Fruit fly (Drosophila melanogaster) Kc167 (cell line): ENCODE measurements around the gene Or74a.

ENCODE experiments used
- Myc ChIP-seq: fragments of >200 bp; optimal IDR thresholded peaks from 2 replicates; lab custom pipeline; 2017; ENCODE audit warnings: missing external identifiers
- Sin3A ChIP-seq: fragments of >200 bp; optimal IDR thresholded peaks from 2 replicates; lab custom pipeline; 2018; ENCODE audit warnings: missing external identifiers
- h ChIP-seq: fragments of >200 bp; optimal IDR thresholded peaks from 3 replicates; lab custom pipeline; 2018; ENCODE audit warnings: missing external identifiers
- insv ChIP-seq: fragments of >200 bp; optimal IDR thresholded peaks from 3 replicates; lab custom pipeline; 2018; ENCODE audit warnings: missing external identifiers
- psq ChIP-seq: fragments of >200 bp; optimal IDR thresholded peaks from 2 replicates; lab custom pipeline; 2017; ENCODE audit warnings: missing external identifiers
- ttk ChIP-seq: sonication (Bioruptor generic); optimal IDR thresholded peaks from 2 replicates; lab custom pipeline; 2017; ENCODE audit warnings: missing external identifiers

- TF ChIP-seq Myc: no peak
- no peak for TF ChIP-seq h (lab: Kevin White, UChicago)
- TF ChIP-seq ttk (lab: Kevin White, UChicago): no peak
- no peak for TF ChIP-seq psq (lab: Kevin White, UChicago)
- no peak for TF ChIP-seq insv (lab: Kevin White, UChicago)
- no peak for TF ChIP-seq Sin3A (lab: Kevin White, UChicago)
Observed at dm6 chr3L:17325418-17325817, 3.6 kb downstream of the Or74a start, which contains the start of gene CG13725.
